Worm (Caenorhabditis elegans) whole organism, L1 larva: ENCODE data around the gene F12F6.7.

Experiments used
- C04F5.9 ChIP-seq: sonication (generic microtip); optimal IDR thresholded peaks from 2 replicates; lab custom pipeline; 2016; ENCODE audit warnings: missing genetic modification characterization, missing compliant biosample characterization
- C34B4.2 ChIP-seq: sonication (generic microtip); optimal IDR thresholded peaks from 2 replicates; lab custom pipeline; 2017; ENCODE audit warnings: mild to moderate bottlenecking, missing genetic modification characterization, missing compliant biosample characterization
- F16B12.6 ChIP-seq: fragments of 150-350 bp; optimal IDR thresholded peaks from 2 replicates; lab custom pipeline; 2014; ENCODE audit warnings: missing biosample characterization, missing genetic modification characterization
- Y116A8C.19 ChIP-seq: sonication (generic microtip); optimal IDR thresholded peaks from 2 replicates; lab custom pipeline; 2016; ENCODE audit warnings: missing compliant biosample characterization, missing genetic modification characterization, borderline replicate concordance
- aha-1 ChIP-seq: fragments of 150-350 bp; optimal IDR thresholded peaks from 2 replicates; lab custom pipeline; 2014; ENCODE audit warnings: missing biosample characterization, missing genetic modification characterization
- blmp-1 ChIP-seq: fragments of 150-350 bp; optimal IDR thresholded peaks from 2 replicates; lab custom pipeline; 2014; ENCODE audit warnings: missing biosample characterization, missing genetic modification characterization
- ceh-82 ChIP-seq, 3 experiments: fragments of 150-350 bp in 1 of 3; sonication (generic microtip) in 2 of 3; optimal IDR thresholded peaks; 2 replicates each; lab custom pipeline; 2014 to 2017; ENCODE audit warnings: missing biosample characterization in 3 of 3, missing genetic modification characterization in 3 of 3
- ceh-88 ChIP-seq: fragments of 200-800 bp; sonication (Bioruptor generic); IDR thresholded peaks from 2 replicates; pipeline ENCODE4 v1.3.6; 2022; ENCODE audit warnings: missing genetic modification characterization, missing compliant biosample characterization
- efl-1 ChIP-seq, 4 experiments: fragments of 150-350 bp; optimal IDR thresholded peaks in 3 of 4; peaks in 1 of 4; 1 replicate in 1 of 4; 2 replicates in 3 of 4; lab custom pipeline; 2014; ENCODE audit warnings: missing biosample characterization in 2 of 4, missing genetic modification characterization in 2 of 4, missing genetic modification reagents in 2 of 4
- efl-3 ChIP-seq: fragments of 200-800 bp; sonication (Bioruptor generic); optimal IDR thresholded peaks from 2 replicates; lab custom pipeline; 2018; ENCODE audit warnings: mild to moderate bottlenecking, missing genetic modification characterization, missing compliant biosample characterization
- egl-27 ChIP-seq, 2 experiments: fragments of 150-350 bp in 1 of 2; sonication (generic microtip); optimal IDR thresholded peaks; 3 replicates each; lab custom pipeline; 2017 to 2018; ENCODE audit warnings: missing biosample characterization in 2 of 2, missing genetic modification characterization in 2 of 2, missing genetic modification reagents in 2 of 2
- elt-3 ChIP-seq, 6 experiments: fragments of 150-350 bp in 1 of 6; sonication (generic microtip); optimal IDR thresholded peaks; 2 replicates each; lab custom pipeline; 2017 to 2018; ENCODE audit warnings: missing biosample characterization in 6 of 6, missing genetic modification characterization in 6 of 6, inconsistent platforms in 1 of 6
- fkh-10 ChIP-seq: sonication (generic microtip); optimal IDR thresholded peaks from 2 replicates; lab custom pipeline; 2017; ENCODE audit warnings: missing biosample characterization, missing genetic modification reagents, missing genetic modification characterization
- fkh-4 ChIP-seq: sonication (generic microtip); optimal IDR thresholded peaks from 2 replicates; lab custom pipeline; 2016; ENCODE audit warnings: missing compliant biosample characterization, missing genetic modification characterization, borderline replicate concordance
- fos-1 ChIP-seq: fragments of 150-350 bp; optimal IDR thresholded peaks from 2 replicates; lab custom pipeline; 2014; ENCODE audit warnings: missing biosample characterization, missing genetic modification characterization
- grh-1 ChIP-seq: fragments of 200-800 bp; sonication (Bioruptor generic); IDR thresholded peaks from 2 replicates; pipeline ENCODE4 v1.3.6; 2022; ENCODE audit warnings: missing genetic modification reagents, missing genetic modification characterization, missing compliant biosample characterization
- hlh-4 ChIP-seq: sonication (generic microtip); optimal IDR thresholded peaks from 2 replicates; lab custom pipeline; 2016; ENCODE audit warnings: mild to moderate bottlenecking, missing genetic modification characterization, missing compliant biosample characterization
- irx-1 ChIP-seq: sonication (generic microtip); optimal IDR thresholded peaks from 2 replicates; lab custom pipeline; 2016; ENCODE audit warnings: missing genetic modification characterization, missing compliant biosample characterization
- isw-1 ChIP-seq: fragments of 200-800 bp; sonication (Bioruptor generic); IDR thresholded peaks from 2 replicates; pipeline ENCODE4 v1.3.6; 2022; ENCODE audit warnings: missing genetic modification characterization, missing compliant biosample characterization
- lin-13 ChIP-seq: fragments of 150-350 bp; optimal IDR thresholded peaks from 2 replicates; lab custom pipeline; 2014; ENCODE audit warnings: missing biosample characterization, missing genetic modification reagents, missing genetic modification characterization
- lin-35 ChIP-seq, 2 experiments: fragments of 150-350 bp; optimal IDR thresholded peaks; 2 replicates each; lab custom pipeline; 2014; ENCODE audit warnings: missing biosample characterization in 2 of 2, missing genetic modification characterization in 2 of 2, missing genetic modification reagents in 2 of 2
- lin-39 ChIP-seq: fragments of 150-350 bp; optimal IDR thresholded peaks from 2 replicates; lab custom pipeline; 2014; ENCODE audit warnings: missing biosample characterization, missing genetic modification reagents, missing genetic modification characterization
- lir-3 ChIP-seq: sonication (generic microtip); optimal IDR thresholded peaks from 2 replicates; lab custom pipeline; 2016; ENCODE audit warnings: mild to moderate bottlenecking, missing genetic modification characterization, moderate library complexity, missing compliant biosample characterization; ENCODE audit not compliant: poor library complexity
- lsy-2 ChIP-seq, 2 experiments: fragments of 150-350 bp; optimal IDR thresholded peaks; 2 replicates each; lab custom pipeline; 2014; ENCODE audit warnings: missing biosample characterization in 2 of 2, missing genetic modification characterization in 2 of 2
- mep-1 ChIP-seq: fragments of 150-350 bp; optimal IDR thresholded peaks from 2 replicates; lab custom pipeline; 2014; ENCODE audit warnings: missing biosample characterization, missing genetic modification characterization
- nhr-11 ChIP-seq: fragments of 150-350 bp; optimal IDR thresholded peaks from 2 replicates; lab custom pipeline; 2014; ENCODE audit warnings: missing biosample characterization, missing genetic modification characterization
- nhr-12 ChIP-seq: sonication (generic microtip); optimal IDR thresholded peaks from 2 replicates; lab custom pipeline; 2017; ENCODE audit warnings: missing biosample characterization, missing genetic modification characterization
- nhr-19 ChIP-seq: fragments of 200-800 bp; sonication (Bioruptor generic); conservative IDR thresholded peaks from 2 replicates; pipeline ENCODE4 v1.3.6; 2022; ENCODE audit warnings: missing genetic modification characterization, missing compliant biosample characterization
- nhr-28 ChIP-seq: fragments of 150-350 bp; optimal IDR thresholded peaks from 2 replicates; lab custom pipeline; 2014; ENCODE audit warnings: missing biosample characterization, missing genetic modification characterization
- nhr-71 ChIP-seq: sonication (generic microtip); optimal IDR thresholded peaks from 2 replicates; lab custom pipeline; 2016; ENCODE audit warnings: mild to moderate bottlenecking, missing genetic modification characterization, moderate library complexity, missing compliant biosample characterization
- nhr-76 ChIP-seq: sonication (generic microtip); optimal IDR thresholded peaks from 2 replicates; lab custom pipeline; 2017; ENCODE audit warnings: missing biosample characterization, missing genetic modification characterization
- nhr-84 ChIP-seq: sonication (generic microtip); optimal IDR thresholded peaks from 2 replicates; lab custom pipeline; 2017; ENCODE audit warnings: missing biosample characterization, missing genetic modification characterization
- pax-3 ChIP-seq: fragments of 200-800 bp; sonication (Bioruptor generic); optimal IDR thresholded peaks from 2 replicates; lab custom pipeline; 2018; ENCODE audit warnings: mild to moderate bottlenecking, missing genetic modification characterization, moderate library complexity, missing compliant biosample characterization
- skn-1 ChIP-seq: fragments of 150-350 bp; optimal IDR thresholded peaks from 2 replicates; lab custom pipeline; 2014; ENCODE audit warnings: missing biosample characterization, missing genetic modification characterization
- snpc-4 ChIP-seq: fragments of 150-350 bp; optimal IDR thresholded peaks from 2 replicates; lab custom pipeline; 2014; ENCODE audit warnings: missing biosample characterization, missing genetic modification characterization
- snu-23 ChIP-seq: sonication (generic microtip); optimal IDR thresholded peaks from 2 replicates; lab custom pipeline; 2016; ENCODE audit warnings: missing genetic modification characterization, missing compliant biosample characterization
- sptf-1 ChIP-seq: fragments of 150-350 bp; optimal IDR thresholded peaks from 2 replicates; lab custom pipeline; 2014; ENCODE audit warnings: missing biosample characterization, missing genetic modification characterization
- sup-37 ChIP-seq: fragments of 200-800 bp; sonication (Bioruptor generic); optimal IDR thresholded peaks from 2 replicates; lab custom pipeline; 2018; ENCODE audit warnings: mild to moderate bottlenecking, missing genetic modification characterization, missing compliant biosample characterization
- swsn-7 ChIP-seq: sonication (generic microtip); optimal IDR thresholded peaks from 2 replicates; lab custom pipeline; 2016; ENCODE audit warnings: missing genetic modification characterization, missing compliant biosample characterization
- tbx-2 ChIP-seq: sonication (generic microtip); optimal IDR thresholded peaks from 2 replicates; lab custom pipeline; 2016; ENCODE audit warnings: missing genetic modification characterization, missing compliant biosample characterization
- unc-130 ChIP-seq: fragments of 150-350 bp; optimal IDR thresholded peaks from 2 replicates; lab custom pipeline; 2017; ENCODE audit warnings: missing biosample characterization, missing genetic modification characterization, inconsistent platforms
- unc-30 ChIP-seq: sonication (generic microtip); optimal IDR thresholded peaks from 2 replicates; lab custom pipeline; 2017; ENCODE audit warnings: missing biosample characterization, missing genetic modification characterization
- unc-86 ChIP-seq: sonication (generic microtip); optimal IDR thresholded peaks from 2 replicates; lab custom pipeline; 2016; ENCODE audit warnings: missing genetic modification characterization, missing compliant biosample characterization
- vab-15 ChIP-seq: sonication (generic microtip); optimal IDR thresholded peaks from 2 replicates; lab custom pipeline; 2017; ENCODE audit warnings: missing genotype, mild to moderate bottlenecking, missing genetic modification characterization, missing compliant biosample characterization
- xbp-1 ChIP-seq: sonication (generic microtip); optimal IDR thresholded peaks from 2 replicates; lab custom pipeline; 2016; ENCODE audit warnings: missing genetic modification characterization, missing compliant biosample characterization
- zip-4 ChIP-seq: fragments of 200-800 bp; sonication (Bioruptor generic); optimal IDR thresholded peaks from 2 replicates; lab custom pipeline; 2018; ENCODE audit warnings: mild to moderate bottlenecking, missing genetic modification characterization, moderate library complexity, missing compliant biosample characterization
- ztf-11 ChIP-seq, 2 experiments: sonication (generic microtip); optimal IDR thresholded peaks; 2 replicates each; lab custom pipeline; 2016 to 2017; ENCODE audit warnings: missing genetic modification characterization in 2 of 2, missing biosample characterization in 1 of 2, missing compliant biosample characterization in 1 of 2
- ztf-4 ChIP-seq: fragments of 150-350 bp; optimal IDR thresholded peaks from 2 replicates; lab custom pipeline; 2014; ENCODE audit warnings: missing biosample characterization, missing genetic modification characterization

The F12F6.7 gene

ce11 chrIV:11593415-11594190 lies 32.0 kb upstream of the F12F6.7 start, which contains the start of gene F40F11.3 (continued):
- TF ChIP-seq skn-1 (tag; lab: Kevin White, UChicago) (peak; percentile 67), blmp-1 (tag; lab: Kevin White, UChicago) (peak; percentile 62), nhr-12 (tag; lab: Kevin White, UChicago) (no peak), pax-3 (tag; lab: Kevin White, UChicago) (peak; percentile 73), grh-1 (peak; percentile 46), Y116A8C.19 (tag; lab: Kevin White, UChicago) (no peak), lin-39 (tag; lab: Kevin White, UChicago) (peak; percentile 25), nhr-71 (tag; lab: Kevin White, UChicago) (peak; percentile 92), lir-3 (tag; lab: Kevin White, UChicago) (peak; percentile 83), ceh-88 (GFP tag; lab: Robert Waterston, UW) (peak; percentile 63; the same call in 1 of the 2 replicates), snu-23 (GFP tag; lab: Kevin White, UChicago) (peak; percentile 96), swsn-7 (tag; lab: Kevin White, UChicago) (peak; percentile 91), fkh-10 (GFP tag; lab: Kevin White, UChicago) (peak; percentile 87), hlh-4 (tag; lab: Kevin White, UChicago) (no peak), ztf-4 (tag; lab: Kevin White, UChicago) (peak; percentile 96), nhr-28 (tag; lab: Kevin White, UChicago) (no peak), sptf-1 (tag; lab: Kevin White, UChicago) (no peak), snpc-4 (peak; percentile 56), xbp-1 (peak; percentile 74), nhr-84 (tag; lab: Kevin White, UChicago) (no peak), isw-1 (peak; percentile 77), zip-4 (peak; percentile 33), unc-130 (tag; lab: Kevin White, UChicago) (peak; percentile 89), nhr-19 (GFP tag; lab: Robert Waterston, UW) (peak; percentile 83), efl-1 (optimal IDR thresholded peaks at IDR 0.05; lab: Kevin White, UChicago) (peak; percentile 83 to 93), efl-1 (GFP tag; optimal IDR thresholded peaks at IDR 0.05 in 1 of 2; lab: Kevin White, UChicago) (peak; percentile 45 to 97), tbx-2 (tag; lab: Kevin White, UChicago) (peak; percentile 87), F16B12.6 (tag; lab: Kevin White, UChicago) (no peak), unc-30 (tag; lab: Kevin White, UChicago) (no peak), ztf-11 (tag; optimal IDR thresholded peaks at IDR 0.05; lab: Kevin White, UChicago) (peak in 1 of 2 experiments; percentile 67), sup-37 (GFP tag; lab: Kevin White, UChicago) (no peak), egl-27 (tag; optimal IDR thresholded peaks at IDR 0.05; lab: Kevin White, UChicago) (peak in 1 of 2 experiments; percentile 75), efl-3 (no peak), C34B4.2 (tag; lab: Kevin White, UChicago) (no peak)

ce11 chrIV:11592820-11593219 lies 31.2 kb upstream of the F12F6.7 start:
- TF ChIP-seq nhr-76 (tag; lab: Kevin White, UChicago): no peak
- peak; percentile 83 for TF ChIP-seq lir-3 (tag; lab: Kevin White, UChicago)
- TF ChIP-seq skn-1 (tag; lab: Kevin White, UChicago): peak; percentile 71
- peak; percentile 2 for TF ChIP-seq pax-3 (tag; lab: Kevin White, UChicago)
- TF ChIP-seq ceh-82 (tag; optimal IDR thresholded peaks at IDR 0.05; lab: Kevin White, UChicago): peak in 1 of 3 experiments; percentile 3
- TF ChIP-seq nhr-84 (tag; lab: Kevin White, UChicago): no peak
- TF ChIP-seq C04F5.9 (tag; lab: Kevin White, UChicago): peak; percentile 44
- no peak for TF ChIP-seq fos-1 (tag; lab: Kevin White, UChicago)
- TF ChIP-seq isw-1: peak; percentile 31; the same call in 1 of the 2 replicates
- peak; percentile 28 to 60 for TF ChIP-seq lin-35 (GFP tag; optimal IDR thresholded peaks at IDR 0.05; lab: Kevin White, UChicago)
- TF ChIP-seq lsy-2 (tag; optimal IDR thresholded peaks at IDR 0.05; lab: Kevin White, UChicago): peak; percentile 60 to 69
- TF ChIP-seq fkh-4 (tag; lab: Kevin White, UChicago): peak; percentile 37
- peak; percentile 14 for TF ChIP-seq lin-39 (tag; lab: Kevin White, UChicago)
- TF ChIP-seq vab-15: no peak
- peak in 1 of 6 experiments; percentile 48 for TF ChIP-seq elt-3 (tag; optimal IDR thresholded peaks at IDR 0.05; lab: Kevin White, UChicago)
- peak; percentile 70 for TF ChIP-seq mep-1
- peak in 1 of 2 experiments; percentile 53 for TF ChIP-seq ztf-11 (tag; optimal IDR thresholded peaks at IDR 0.05; lab: Kevin White, UChicago)
- TF ChIP-seq unc-86 (tag; lab: Kevin White, UChicago): no peak
- TF ChIP-seq efl-1 (optimal IDR thresholded peaks at IDR 0.05; lab: Kevin White, UChicago): peak; percentile 19 to 43
- peak; percentile 46 to 83 for TF ChIP-seq efl-1 (GFP tag; optimal IDR thresholded peaks at IDR 0.05 in 1 of 2; lab: Kevin White, UChicago)
- no peak for TF ChIP-seq nhr-12 (tag; lab: Kevin White, UChicago)
- TF ChIP-seq blmp-1 (tag; lab: Kevin White, UChicago): peak; percentile 32
- TF ChIP-seq lin-13: no peak
- peak; percentile 14 for TF ChIP-seq nhr-11 (tag; lab: Kevin White, UChicago)
- TF ChIP-seq irx-1: peak; percentile 75
- peak; percentile 66 for TF ChIP-seq nhr-71 (tag; lab: Kevin White, UChicago)
- TF ChIP-seq aha-1 (tag; lab: Kevin White, UChicago): no peak
